Worm (Caenorhabditis elegans): ENCODE data around the gene Y54G2A.44.

DNA sequence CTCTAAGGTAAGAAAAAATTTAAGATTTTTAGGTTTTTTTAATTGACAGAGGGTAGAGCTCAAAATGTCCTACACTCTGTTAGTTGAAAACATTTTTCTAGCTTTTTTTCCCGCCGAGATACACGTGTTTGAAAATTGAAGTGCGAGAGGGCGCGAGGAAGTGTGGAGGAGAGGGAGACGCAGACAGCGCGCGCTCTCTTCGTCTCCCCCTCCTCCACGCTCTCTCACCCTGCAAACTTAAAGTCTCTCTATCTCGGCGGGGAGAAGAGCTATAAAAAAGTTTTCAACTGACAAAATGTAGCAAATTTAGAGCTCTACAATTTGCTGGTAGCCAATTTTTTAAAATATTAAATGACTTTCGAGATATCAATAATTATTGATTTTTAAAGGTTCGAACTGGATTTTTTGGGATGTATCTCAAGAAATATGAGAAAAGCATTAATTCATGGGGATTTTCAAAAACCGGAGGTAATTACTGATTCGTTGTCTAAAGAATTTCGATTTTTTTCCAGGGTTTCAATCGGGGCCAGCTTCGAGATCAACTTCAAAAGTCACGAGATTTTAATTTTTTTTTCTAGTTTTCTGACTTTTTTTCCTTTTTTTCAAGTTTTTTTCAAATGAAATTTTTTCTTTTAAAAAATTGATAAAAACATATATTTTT is 36.5 kb upstream of the Y54G2A.44 start:
- TF ChIP-seq ZK546.5 (tag; optimal IDR thresholded peaks at IDR 0.05) (no peak), R02D3.7 (tag; optimal IDR thresholded peaks at IDR 0.05) (no peak), lin-15B (tag; optimal IDR thresholded peaks at IDR 0.05) (no peak), unc-39 (tag; optimal IDR thresholded peaks at IDR 0.05) (no peak), zag-1 (tag; optimal IDR thresholded peaks at IDR 0.05) (no peak), nfya-1 (tag; optimal IDR thresholded peaks at IDR 0.05; ENCODE audit: insufficient read depth) (no peak), elt-1 (tag; optimal IDR thresholded peaks at IDR 0.05) (no peak), fos-1 (tag; optimal IDR thresholded peaks at IDR 0.05) (no peak), ztf-4 (tag; optimal IDR thresholded peaks at IDR 0.05) (no peak), nhr-77 (tag; optimal IDR thresholded peaks at IDR 0.05) (no peak), eor-1 (tag; optimal IDR thresholded peaks at IDR 0.05) (no peak), ceh-28 (tag; optimal IDR thresholded peaks at IDR 0.05) (no peak)

All from whole organism, L3 larva.